Fruit fly (Drosophila melanogaster) whole organism, pupa: ENCODE results near the gene CG8838.
A peak's percentile ranks its signal among the peaks of the same experiment; 100 is the strongest.

ENCODE experiments used
- CG10348 ChIP-seq: fragments of 200-800 bp; sonication (Bioruptor generic); IDR thresholded peaks from 2 replicates; pipeline ENCODE4 v1.3.6; 2022; ENCODE audit warnings: missing biosample characterization, missing genetic modification characterization
- CG12605 ChIP-seq: fragments of 200-800 bp; sonication (Bioruptor generic); IDR thresholded peaks from 2 replicates; pipeline ENCODE4 v1.3.6; 2022; ENCODE audit warnings: missing biosample characterization, missing genetic modification characterization
- CG13204 ChIP-seq: fragments of 200-800 bp; sonication (Bioruptor generic); optimal IDR thresholded peaks from 2 replicates; lab custom pipeline; 2018; ENCODE audit warnings: missing biosample characterization, mild to moderate bottlenecking, missing genetic modification characterization, moderate library complexity
- CG14655 ChIP-seq: fragments of 200-800 bp; sonication (Bioruptor generic); optimal IDR thresholded peaks from 3 replicates; lab custom pipeline; 2017; ENCODE audit warnings: mild to moderate bottlenecking, missing biosample characterization, missing genetic modification reagents, missing genetic modification characterization
- CG15710 ChIP-seq: fragments of 200-800 bp; sonication (Bioruptor generic); optimal IDR thresholded peaks from 2 replicates; lab custom pipeline; 2018; ENCODE audit warnings: missing biosample characterization, mild to moderate bottlenecking, missing genetic modification characterization, moderate library complexity
- CG17806 ChIP-seq: fragments of 200-800 bp; sonication (Bioruptor generic); optimal IDR thresholded peaks from 2 replicates; lab custom pipeline; 2018; ENCODE audit warnings: missing biosample characterization, mild to moderate bottlenecking, missing genetic modification characterization, moderate library complexity
- CG32121 ChIP-seq: fragments of 200-800 bp; sonication (Bioruptor generic); IDR thresholded peaks from 2 replicates; pipeline ENCODE4 v1.3.6; 2022; ENCODE audit warnings: missing biosample characterization, missing genetic modification characterization
- CG34367 ChIP-seq: fragments of 200-800 bp; sonication (Bioruptor generic); optimal IDR thresholded peaks from 2 replicates; lab custom pipeline; 2018; ENCODE audit warnings: missing biosample characterization, mild to moderate bottlenecking, missing genetic modification characterization
- CG4496 ChIP-seq: fragments of 200-800 bp; sonication (Bioruptor generic); IDR thresholded peaks from 3 replicates; pipeline ENCODE4 v1.3.6; 2022; ENCODE audit warnings: missing biosample characterization, missing genetic modification characterization
- CG8159 ChIP-seq: fragments of 200-800 bp; sonication (Bioruptor generic); optimal IDR thresholded peaks from 3 replicates; lab custom pipeline; 2018; ENCODE audit warnings: missing biosample characterization, mild to moderate bottlenecking, missing genetic modification characterization, moderate library complexity
- CG8301 ChIP-seq: fragments of 200-800 bp; sonication (Bioruptor generic); optimal IDR thresholded peaks from 2 replicates; lab custom pipeline; 2018; ENCODE audit warnings: missing biosample characterization, mild to moderate bottlenecking, missing genetic modification characterization
- CG9948 ChIP-seq: fragments of 200-800 bp; sonication (Bioruptor generic); optimal IDR thresholded peaks from 2 replicates; lab custom pipeline; 2018; ENCODE audit warnings: missing biosample characterization, mild to moderate bottlenecking, missing genetic modification characterization, moderate library complexity
- D1 ChIP-seq: fragments of 200-800 bp; sonication (Bioruptor generic); optimal IDR thresholded peaks from 2 replicates; lab custom pipeline; 2018; ENCODE audit warnings: missing biosample characterization, mild to moderate bottlenecking, missing genetic modification characterization, moderate library complexity
- EcR ChIP-seq: fragments of 200-800 bp; sonication (Bioruptor generic); optimal IDR thresholded peaks from 3 replicates; lab custom pipeline; 2019; ENCODE audit warnings: missing biosample characterization, missing genetic modification characterization, mild to moderate bottlenecking, moderate library complexity, missing genetic modification reagents
- Ets98B ChIP-seq: fragments of 200-800 bp; sonication (Bioruptor generic); IDR thresholded peaks from 2 replicates; pipeline ENCODE4 v1.3.6; 2022; ENCODE audit warnings: missing biosample characterization, missing genetic modification characterization
- Pif1A ChIP-seq: fragments of 200-800 bp; sonication (Bioruptor generic); optimal IDR thresholded peaks from 3 replicates; lab custom pipeline; 2016; ENCODE audit warnings: missing biosample characterization, missing genetic modification characterization
- Pif1B ChIP-seq: fragments of 200-800 bp; sonication (Bioruptor generic); optimal IDR thresholded peaks from 3 replicates; lab custom pipeline; 2016; ENCODE audit warnings: missing biosample characterization, missing genetic modification characterization
- Snoo ChIP-seq: fragments of 200-800 bp; sonication (Bioruptor generic); optimal IDR thresholded peaks from 3 replicates; lab custom pipeline; 2017; ENCODE audit warnings: missing biosample characterization, mild to moderate bottlenecking, missing genetic modification characterization, inconsistent platforms
- fd96Ca ChIP-seq: fragments of 200-800 bp; sonication (Bioruptor generic); IDR thresholded peaks from 3 replicates; pipeline ENCODE4 v1.3.6; 2022; ENCODE audit warnings: missing biosample characterization, missing genetic modification characterization
- gl ChIP-seq: fragments of 200-800 bp; sonication (Bioruptor generic); optimal IDR thresholded peaks from 2 replicates; lab custom pipeline; 2018; ENCODE audit warnings: missing biosample characterization, mild to moderate bottlenecking, missing genetic modification characterization
- rn ChIP-seq: fragments of 200-800 bp; sonication (Bioruptor generic); IDR thresholded peaks from 2 replicates; pipeline ENCODE4 v1.3.6; 2022; ENCODE audit warnings: missing biosample characterization, missing genetic modification characterization

Gene CG8838

dm6 chr2L:3341231-3341935 lies 16.1 kb upstream of the CG8838 start:
- peak; percentile 17 for TF ChIP-seq CG9948 (tag; lab: Kevin White, UChicago)
- peak; percentile 7 for TF ChIP-seq CG15710 (tag; lab: Kevin White, UChicago)
- TF ChIP-seq Snoo (tag; lab: Kevin White, UChicago), result peak; percentile 87
- TF ChIP-seq Ets98B (GFP tag; lab: Robert Waterston, UW), result no peak
- no peak for TF ChIP-seq D1 (tag; lab: Kevin White, UChicago)
- TF ChIP-seq EcR (GFP tag; lab: Kevin White, UChicago), result peak; percentile 52
- peak; percentile 2 for TF ChIP-seq CG14655
- TF ChIP-seq CG17806, result peak; percentile 33

- no peak for TF ChIP-seq CG4496 (GFP tag; lab: Robert Waterston, UW)
- TF ChIP-seq Pif1A (GFP tag; lab: Kevin White, UChicago), result no peak
- no peak for TF ChIP-seq CG34367 (tag; lab: Kevin White, UChicago)
- TF ChIP-seq CG32121, result no peak
- no peak for TF ChIP-seq gl
- no peak for TF ChIP-seq Pif1B (GFP tag; lab: Kevin White, UChicago)
- TF ChIP-seq CG13204 (GFP tag; lab: Kevin White, UChicago), result no peak
Observed at dm6 chr2L:3342369-3342768, 15.1 kb upstream of the CG8838 start.

- TF ChIP-seq CG17806, result peak; percentile 83
- peak; percentile 99 for TF ChIP-seq EcR (GFP tag; lab: Kevin White, UChicago)
- peak; percentile 72 for TF ChIP-seq CG34367 (tag; lab: Kevin White, UChicago)
- TF ChIP-seq CG8159 (tag; lab: Kevin White, UChicago), result peak; percentile 74
- TF ChIP-seq CG10348 (GFP tag; lab: Robert Waterston, UW), result no peak
- TF ChIP-seq CG13204 (GFP tag; lab: Kevin White, UChicago), result peak; percentile 63
- peak; percentile 86 for TF ChIP-seq CG8301
- TF ChIP-seq CG9948 (tag; lab: Kevin White, UChicago), result peak; percentile 85
- no peak for TF ChIP-seq D1 (tag; lab: Kevin White, UChicago)
- peak; percentile 87 for TF ChIP-seq CG4496 (GFP tag; lab: Robert Waterston, UW)
- peak; percentile 83 for TF ChIP-seq fd96Ca
- peak; percentile 83 for TF ChIP-seq Ets98B (GFP tag; lab: Robert Waterston, UW)
- peak; percentile 83 for TF ChIP-seq Pif1B (GFP tag; lab: Kevin White, UChicago)
- TF ChIP-seq CG32121, result peak; percentile 78
- peak; percentile 78 for TF ChIP-seq Snoo (tag; lab: Kevin White, UChicago)
- TF ChIP-seq CG15710 (tag; lab: Kevin White, UChicago), result peak; percentile 48
- peak; percentile 76 for TF ChIP-seq rn
- TF ChIP-seq CG14655, result peak; percentile 89
- peak; percentile 61 for TF ChIP-seq CG12605 (GFP tag; lab: Robert Waterston, UW)
- peak; percentile 89 for TF ChIP-seq Pif1A (GFP tag; lab: Kevin White, UChicago)
- TF ChIP-seq gl, result peak; percentile 31
Observed at dm6 chr2L:3345763-3346482, 11.5 kb upstream of the CG8838 start.

dm6 chr2L:3346483-3346839 lies 11.0 kb upstream of the CG8838 start:
- no peak for TF ChIP-seq CG14655
- no peak for TF ChIP-seq fd96Ca
- TF ChIP-seq CG8159 (tag; lab: Kevin White, UChicago), result no peak
- no peak for TF ChIP-seq rn
- no peak for TF ChIP-seq CG10348 (GFP tag; lab: Robert Waterston, UW)
- no peak for TF ChIP-seq CG17806
- TF ChIP-seq D1 (tag; lab: Kevin White, UChicago), result no peak
- no peak for TF ChIP-seq CG9948 (tag; lab: Kevin White, UChicago)
- TF ChIP-seq CG13204 (GFP tag; lab: Kevin White, UChicago), result no peak
- TF ChIP-seq CG15710 (tag; lab: Kevin White, UChicago), result no peak

- TF ChIP-seq CG14655, result peak; percentile 90
- TF ChIP-seq CG13204 (GFP tag; lab: Kevin White, UChicago), result peak; percentile 64
- TF ChIP-seq EcR (GFP tag; lab: Kevin White, UChicago), result peak; percentile 73
- peak; percentile 93 for TF ChIP-seq CG17806
- peak; percentile 95 for TF ChIP-seq rn
- TF ChIP-seq CG4496 (GFP tag; lab: Robert Waterston, UW), result peak; percentile 99
- peak; percentile 96 for TF ChIP-seq CG15710 (tag; lab: Kevin White, UChicago)
- TF ChIP-seq Pif1B (GFP tag; lab: Kevin White, UChicago), result peak; percentile 94
- peak; percentile 44; the same call in 1 of the 2 replicates for TF ChIP-seq CG10348 (GFP tag; lab: Robert Waterston, UW)
- TF ChIP-seq Snoo (tag; lab: Kevin White, UChicago), result peak; percentile 87
- TF ChIP-seq fd96Ca, result peak; percentile 97
- TF ChIP-seq CG8159 (tag; lab: Kevin White, UChicago), result peak; percentile 93
- TF ChIP-seq Ets98B (GFP tag; lab: Robert Waterston, UW), result peak; percentile 97
- peak; percentile 95 for TF ChIP-seq CG12605 (GFP tag; lab: Robert Waterston, UW)
- TF ChIP-seq gl, result peak; percentile 83
- TF ChIP-seq D1 (tag; lab: Kevin White, UChicago), result peak; percentile 79
- peak; percentile 97 for TF ChIP-seq CG32121
- TF ChIP-seq CG34367 (tag; lab: Kevin White, UChicago), result peak; percentile 89
- TF ChIP-seq CG9948 (tag; lab: Kevin White, UChicago), result peak; percentile 92
- peak; percentile 95 for TF ChIP-seq Pif1A (GFP tag; lab: Kevin White, UChicago)
- peak; percentile 88 for TF ChIP-seq CG8301
Observed at dm6 chr2L:3348146-3348747, 9.2 kb upstream of the CG8838 start.
